Worm (Caenorhabditis elegans) whole organism, young adult: Measurements from ENCODE around the gene skr-17.

Experiments used
- F22D6.2 ChIP-seq: sonication (generic microtip); optimal IDR thresholded peaks from 2 replicates; lab custom pipeline; 2016; ENCODE audit warnings: mild to moderate bottlenecking, missing genetic modification characterization, missing compliant biosample characterization
- F52B5.7 ChIP-seq: sonication (generic microtip); optimal IDR thresholded peaks from 2 replicates; lab custom pipeline; 2016; ENCODE audit warnings: mild to moderate bottlenecking, missing genetic modification characterization, missing compliant biosample characterization
- T26A5.8 ChIP-seq: sonication (generic microtip); optimal IDR thresholded peaks from 2 replicates; lab custom pipeline; 2016; ENCODE audit warnings: missing genetic modification characterization, missing compliant biosample characterization
- akir-1 ChIP-seq: fragments of 200-800 bp; sonication (Bioruptor generic); optimal IDR thresholded peaks from 2 replicates; lab custom pipeline; 2018; ENCODE audit warnings: mild to moderate bottlenecking, missing genetic modification characterization, moderate library complexity, missing compliant biosample characterization
- bed-2 ChIP-seq: fragments of 200-800 bp; sonication (Bioruptor generic); IDR thresholded peaks from 2 replicates; pipeline ENCODE4 v1.3.6; 2022; ENCODE audit warnings: missing genetic modification reagents, missing genetic modification characterization, missing compliant biosample characterization
- ccch-3 ChIP-seq: fragments of 200-800 bp; sonication (Bioruptor generic); optimal IDR thresholded peaks from 2 replicates; lab custom pipeline; 2018; ENCODE audit warnings: mild to moderate bottlenecking, missing genetic modification characterization, missing compliant biosample characterization
- ceh-40 ChIP-seq: fragments of 200-800 bp; sonication (Bioruptor generic); IDR thresholded peaks from 2 replicates; pipeline ENCODE4 v1.3.6; 2022; ENCODE audit warnings: missing genetic modification characterization, missing compliant biosample characterization
- dpl-1 ChIP-seq: fragments of 150-350 bp; optimal IDR thresholded peaks from 2 replicates; lab custom pipeline; 2014; ENCODE audit warnings: missing biosample characterization, missing genetic modification reagents, missing genetic modification characterization
- fkh-3 ChIP-seq: sonication (generic microtip); optimal IDR thresholded peaks from 2 replicates; lab custom pipeline; 2016; ENCODE audit warnings: mild to moderate bottlenecking, missing genetic modification characterization, missing compliant biosample characterization
- madf-6 ChIP-seq: fragments of 200-800 bp; sonication (Bioruptor generic); IDR thresholded peaks from 2 replicates; pipeline ENCODE4 v1.3.6; 2022; ENCODE audit warnings: missing genetic modification reagents, missing genetic modification characterization, missing compliant biosample characterization
- pbrm-1 ChIP-seq: fragments of 200-800 bp; sonication (Bioruptor generic); IDR thresholded peaks from 2 replicates; pipeline ENCODE4 v1.3.6; 2022; ENCODE audit warnings: missing genetic modification reagents, missing genetic modification characterization, missing compliant biosample characterization
- snpc-4 ChIP-seq, 5 experiments: fragments of 150-350 bp in 1 of 5; sonication (generic microtip) in 4 of 5; optimal IDR thresholded peaks; 2 replicates each; lab custom pipeline; 2014 to 2018; ENCODE audit warnings: missing genetic modification characterization in 5 of 5, missing biosample characterization in 3 of 5, antibody characterized with exemption in 2 of 5, mild to moderate bottlenecking in 2 of 5, missing compliant biosample characterization in 2 of 5, missing genotype in 2 of 5, moderate library complexity in 2 of 5, missing genetic modification reagents in 1 of 5
- tbx-9 ChIP-seq: sonication (generic microtip); optimal IDR thresholded peaks from 2 replicates; lab custom pipeline; 2016; ENCODE audit warnings: borderline replicate concordance, missing genetic modification characterization, inconsistent platforms, missing compliant biosample characterization

DNA sequence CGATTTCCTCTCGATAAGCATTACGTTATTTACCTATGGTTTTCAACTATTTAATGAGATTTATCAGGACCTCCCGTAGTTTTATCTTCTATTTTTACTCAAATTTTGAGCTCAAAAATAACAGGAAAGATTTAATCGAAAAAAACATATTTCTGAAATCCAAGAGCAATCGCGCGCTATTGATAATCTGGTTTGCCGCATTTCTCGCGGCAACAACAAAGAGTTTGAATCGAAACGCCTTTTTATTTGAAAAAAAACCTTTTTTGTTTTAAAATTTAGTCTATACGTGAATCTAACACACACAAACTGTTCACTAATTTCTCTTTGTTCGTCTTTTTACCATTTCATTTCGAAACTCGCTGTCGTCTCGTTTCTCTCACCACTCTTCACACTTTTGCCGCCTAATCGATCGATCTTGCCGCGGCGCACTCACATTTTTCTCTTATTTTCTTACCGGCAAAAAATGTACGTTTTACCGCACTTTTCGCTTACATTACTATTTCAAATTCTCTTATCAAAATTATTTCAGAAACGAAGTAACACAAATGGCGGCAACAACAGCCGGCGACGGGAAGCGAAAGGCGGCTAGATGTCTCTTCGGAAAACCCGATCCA, 33.0 kb downstream of the skr-17 start, which contains the start of gene cki-2:
- TF ChIP-seq tbx-9 (tag; lab: Kevin White, UChicago) (no peak), akir-1 (GFP tag; lab: Kevin White, UChicago) (no peak), snpc-4 (GFP tag; optimal IDR thresholded peaks at IDR 0.05; lab: Kevin White, UChicago) (no peak), snpc-4 (tag; optimal IDR thresholded peaks at IDR 0.05; lab: Kevin White, UChicago) (no peak), T26A5.8 (tag; lab: Kevin White, UChicago) (no peak), F52B5.7 (tag; lab: Kevin White, UChicago) (no peak), dpl-1 (peak; percentile 57), F22D6.2 (tag; lab: Kevin White, UChicago) (no peak), ceh-40 (no peak), bed-2 (GFP tag; lab: Robert Waterston, UW) (no peak), ccch-3 (GFP tag; lab: Kevin White, UChicago) (no peak), pbrm-1 (GFP tag; lab: Robert Waterston, UW) (no peak), fkh-3 (tag; lab: Kevin White, UChicago) (no peak), madf-6 (peak; percentile 90)
